Fruit fly (Drosophila melanogaster): ENCODE measurements around the gene Arf1.

The Arf1 gene

dm6 chr3L:22871030-22871844 lies 794 bp downstream of the Arf1 start (continued):
- no peak for TF ChIP-seq CG1832 (GFP tag; optimal IDR thresholded peaks at IDR 0.05)
- TF ChIP-seq fd3F (GFP tag; optimal IDR thresholded peaks at IDR 0.05), result no peak
- no peak for TF ChIP-seq HLHmδ (GFP tag; optimal IDR thresholded peaks at IDR 0.05)
- TF ChIP-seq btn (GFP tag; optimal IDR thresholded peaks at IDR 0.05), result no peak
- no peak for TF ChIP-seq stwl (tag; optimal IDR thresholded peaks at IDR 0.05)
- no peak for TF ChIP-seq CG16815 (GFP tag; optimal IDR thresholded peaks at IDR 0.05)
- TF ChIP-seq gfzf (GFP tag; optimal IDR thresholded peaks at IDR 0.05), result no peak
- no peak for TF ChIP-seq CG30020 (tag; optimal IDR thresholded peaks at IDR 0.05)
- TF ChIP-seq Bgb (GFP tag; IDR thresholded peaks at IDR 0.05; ENCODE audit: partially characterized antibody), result peak; percentile 65
- no peak for TF ChIP-seq CTCF (GFP tag; optimal IDR thresholded peaks at IDR 0.05)

DNA sequence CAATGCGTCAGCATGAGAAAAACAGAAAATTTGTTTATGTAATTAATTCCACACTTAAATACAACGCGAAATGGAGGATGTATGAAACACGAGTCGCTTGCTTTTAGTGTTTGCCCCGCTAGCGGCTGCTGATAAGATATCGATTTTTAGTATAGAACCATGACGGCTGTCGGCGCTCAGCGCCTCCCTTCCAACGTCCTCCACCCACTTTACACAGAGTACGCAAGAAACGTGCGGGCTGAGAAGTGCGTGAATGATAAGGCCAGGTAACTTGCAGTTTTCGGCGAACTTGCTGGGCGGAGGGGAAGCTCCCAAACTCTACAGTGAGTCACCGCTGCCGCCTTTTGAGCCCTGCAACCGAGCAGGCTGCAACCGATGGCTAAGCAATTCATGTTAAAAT lies 1.7 kb downstream of the Arf1 start:
- peak in 1 of 2 experiments; percentile 64 for TF ChIP-seq Pdp1 (GFP tag; optimal IDR thresholded peaks at IDR 0.05)
- TF ChIP-seq ssp (GFP tag; IDR thresholded peaks at IDR 0.05), result no peak
- TF ChIP-seq exex (tag; optimal IDR thresholded peaks at IDR 0.05), result peak; percentile 16
- TF ChIP-seq sug (tag; optimal IDR thresholded peaks at IDR 0.05), result peak; percentile 47
- TF ChIP-seq Hey (tag; optimal IDR thresholded peaks at IDR 0.05), result peak; percentile 21
- peak; percentile 5 for TF ChIP-seq HmgZ (tag; optimal IDR thresholded peaks at IDR 0.05)
- TF ChIP-seq onecut (GFP tag; IDR thresholded peaks at IDR 0.05), result peak; percentile 85
- no peak for TF ChIP-seq H15 (GFP tag; IDR thresholded peaks at IDR 0.05)
- no peak for TF ChIP-seq lov (optimal IDR thresholded peaks at IDR 0.05)
- no peak for TF ChIP-seq lov (GFP tag; IDR thresholded peaks at IDR 0.05)
- TF ChIP-seq chif (GFP tag; optimal IDR thresholded peaks at IDR 0.05), result no peak
- peak; percentile 64; the same call in 1 of the 2 replicates for TF ChIP-seq GATAe (GFP tag; conservative IDR thresholded peaks at IDR 0.05)
- TF ChIP-seq cwo (GFP tag; optimal IDR thresholded peaks at IDR 0.05), result peak; percentile 92
- no peak for TF ChIP-seq CG7987 (GFP tag; optimal IDR thresholded peaks at IDR 0.05)
- no peak for TF ChIP-seq CG2678 (tag; optimal IDR thresholded peaks at IDR 0.05)
- TF ChIP-seq crol (GFP tag; IDR thresholded peaks at IDR 0.05), result peak; percentile 79
- no peak for TF ChIP-seq Abd-B (GFP tag; optimal IDR thresholded peaks at IDR 0.05)
- no peak for TF ChIP-seq CG10147 (GFP tag; optimal IDR thresholded peaks at IDR 0.05)
- 0 out of 3 replicates have a peak, but pooled peaks have one; percentile 4 for TF ChIP-seq gce (GFP tag; IDR thresholded peaks at IDR 0.05)
- TF ChIP-seq kay (GFP tag; optimal IDR thresholded peaks at IDR 0.05), result peak; percentile 63

dm6 chr3L:22868070-22868469 lies 4.0 kb downstream of the Arf1 start, which contains the start of gene EMC4:
Gene EMC4 (minus strand): TSS chr3L:22868243.
- TF ChIP-seq pho (GFP tag; optimal IDR thresholded peaks at IDR 0.05), result peak; percentile 54
- no peak for TF ChIP-seq Doc2 (GFP tag; IDR thresholded peaks at IDR 0.05)
- TF ChIP-seq CG3281 (GFP tag; optimal IDR thresholded peaks at IDR 0.05), result peak; percentile 34
- TF ChIP-seq chm (GFP tag; IDR thresholded peaks at IDR 0.05), result no peak; the same call in 1 of the 2 replicates
- TF ChIP-seq maf-S (GFP tag; optimal IDR thresholded peaks at IDR 0.05), result peak; percentile 28
- no peak for TF ChIP-seq CG11085 (GFP tag; IDR thresholded peaks at IDR 0.05)
- TF ChIP-seq MBD-R2 (GFP tag; IDR thresholded peaks at IDR 0.05), result peak; percentile 71
- TF ChIP-seq CG8765 (GFP tag; IDR thresholded peaks at IDR 0.05), result no peak
- no peak for TF ChIP-seq CG30431 (GFP tag; optimal IDR thresholded peaks at IDR 0.05)
- TF ChIP-seq CG17568 (GFP tag; optimal IDR thresholded peaks at IDR 0.05), result peak; percentile 8
- no peak for TF ChIP-seq CG7357 (GFP tag; IDR thresholded peaks at IDR 0.05)
- TF ChIP-seq Xbp1 (GFP tag; optimal IDR thresholded peaks at IDR 0.05), result peak; percentile 57
- peak; percentile 80 for TF ChIP-seq CG13287 (GFP tag; IDR thresholded peaks at IDR 0.05; ENCODE audit: partially characterized antibody)
- TF ChIP-seq corto (GFP tag; optimal IDR thresholded peaks at IDR 0.05), result peak; percentile 54
- TF ChIP-seq tll (GFP tag; optimal IDR thresholded peaks at IDR 0.05), result no peak
- no peak for TF ChIP-seq tap (tag; optimal IDR thresholded peaks at IDR 0.05)
- no peak for TF ChIP-seq ase (GFP tag; IDR thresholded peaks at IDR 0.05)
- TF ChIP-seq CG1647 (GFP tag; optimal IDR thresholded peaks at IDR 0.05), result peak; percentile 24
- no peak for TF ChIP-seq vnd (GFP tag; IDR thresholded peaks at IDR 0.05; ENCODE audit: partially characterized antibody)

Measured in whole organism, embryonic.